Worm (Caenorhabditis elegans) whole organism, late embryonic: ENCODE data around the gene K04A8.1.

Experiments
- C08G9.2 ChIP-seq: sonication (generic microtip); optimal IDR thresholded peaks from 2 replicates; lab custom pipeline; 2016; ENCODE audit warnings: mild to moderate bottlenecking, missing genetic modification characterization, moderate library complexity, missing compliant biosample characterization
- K02D7.2 ChIP-seq: sonication (generic microtip); optimal IDR thresholded peaks from 2 replicates; lab custom pipeline; 2017; ENCODE audit warnings: mild to moderate bottlenecking, missing genetic modification characterization, missing compliant biosample characterization
- K09A11.1 ChIP-seq: sonication (generic microtip); optimal IDR thresholded peaks from 2 replicates; lab custom pipeline; 2017; ENCODE audit warnings: antibody characterized with exemption, mild to moderate bottlenecking, missing genetic modification characterization, missing compliant biosample characterization; ENCODE audit not compliant: insufficient read depth
- T23F11.4 ChIP-seq: fragments of 200-800 bp; sonication (Bioruptor generic); optimal IDR thresholded peaks from 2 replicates; lab custom pipeline; 2018; ENCODE audit warnings: mild to moderate bottlenecking, missing genetic modification characterization, missing compliant biosample characterization
- Y22D7AL.16 ChIP-seq: sonication (generic microtip); optimal IDR thresholded peaks from 2 replicates; lab custom pipeline; 2016; ENCODE audit warnings: missing genetic modification characterization, missing compliant biosample characterization
- ama-1 ChIP-seq: fragments of 150-350 bp; optimal IDR thresholded peaks from 2 replicates; lab custom pipeline; 2014
- ceh-14 ChIP-seq: sonication (generic microtip); optimal IDR thresholded peaks from 2 replicates; lab custom pipeline; 2016; ENCODE audit warnings: missing genotype, missing genetic modification characterization, missing compliant biosample characterization
- ceh-18 ChIP-seq: sonication (generic microtip); optimal IDR thresholded peaks from 2 replicates; lab custom pipeline; 2016; ENCODE audit warnings: missing genetic modification characterization, missing compliant biosample characterization
- ceh-24 ChIP-seq: sonication (generic microtip); optimal IDR thresholded peaks from 2 replicates; lab custom pipeline; 2016; ENCODE audit warnings: mild to moderate bottlenecking, missing genetic modification characterization, missing compliant biosample characterization
- ceh-31 ChIP-seq: sonication (generic microtip); optimal IDR thresholded peaks from 2 replicates; lab custom pipeline; 2016; ENCODE audit warnings: missing genetic modification characterization, missing compliant biosample characterization
- ceh-34 ChIP-seq: sonication (generic microtip); optimal IDR thresholded peaks from 2 replicates; lab custom pipeline; 2016; ENCODE audit warnings: mild to moderate bottlenecking, missing genetic modification characterization, missing compliant biosample characterization
- ceh-45 ChIP-seq: fragments of 200-800 bp; sonication (Bioruptor generic); IDR thresholded peaks from 2 replicates; pipeline ENCODE4 v1.3.6; 2022; ENCODE audit warnings: missing genetic modification reagents, missing genetic modification characterization, missing compliant biosample characterization
- ceh-48 ChIP-seq: sonication (generic microtip); optimal IDR thresholded peaks from 2 replicates; lab custom pipeline; 2016; ENCODE audit warnings: missing genetic modification characterization, inconsistent platforms, missing compliant biosample characterization
- ceh-6 ChIP-seq: fragments of 200-800 bp; sonication (Bioruptor generic); optimal IDR thresholded peaks from 2 replicates; lab custom pipeline; 2018; ENCODE audit warnings: mild to moderate bottlenecking, missing genetic modification characterization, missing compliant biosample characterization
- che-1 ChIP-seq: sonication (generic microtip); optimal IDR thresholded peaks from 2 replicates; lab custom pipeline; 2016; ENCODE audit warnings: mild to moderate bottlenecking, missing genetic modification characterization, missing compliant biosample characterization
- dve-1 ChIP-seq: sonication (generic microtip); optimal IDR thresholded peaks from 2 replicates; lab custom pipeline; 2017; ENCODE audit warnings: antibody characterized with exemption, mild to moderate bottlenecking, missing genetic modification characterization, missing compliant biosample characterization
- elt-2 ChIP-seq: sonication (generic microtip); optimal IDR thresholded peaks from 2 replicates; lab custom pipeline; 2016; ENCODE audit warnings: missing genetic modification reagents, missing genetic modification characterization, missing compliant biosample characterization
- elt-4 ChIP-seq: sonication (generic microtip); optimal IDR thresholded peaks from 2 replicates; lab custom pipeline; 2016; ENCODE audit warnings: missing genetic modification characterization, missing compliant biosample characterization
- ets-4 ChIP-seq: sonication (generic microtip); optimal IDR thresholded peaks from 2 replicates; lab custom pipeline; 2016; ENCODE audit warnings: missing genetic modification characterization, missing compliant biosample characterization
- eyg-1 ChIP-seq: sonication (generic microtip); optimal IDR thresholded peaks from 2 replicates; lab custom pipeline; 2016; ENCODE audit warnings: missing genotype, missing genetic modification characterization, missing compliant biosample characterization
- fax-1 ChIP-seq: sonication (generic microtip); optimal IDR thresholded peaks from 2 replicates; lab custom pipeline; 2016; ENCODE audit warnings: missing genotype, missing genetic modification characterization, missing compliant biosample characterization
- hlh-30 ChIP-seq: sonication (generic microtip); optimal IDR thresholded peaks from 2 replicates; lab custom pipeline; 2017; ENCODE audit warnings: antibody characterized with exemption, missing genetic modification characterization, missing compliant biosample characterization; ENCODE audit not compliant: insufficient read depth
- hlh-6 ChIP-seq: sonication (generic microtip); optimal IDR thresholded peaks from 2 replicates; lab custom pipeline; 2016; ENCODE audit warnings: missing genotype, missing genetic modification characterization, missing compliant biosample characterization
- mec-3 ChIP-seq: sonication (generic microtip); optimal IDR thresholded peaks from 2 replicates; lab custom pipeline; 2016; ENCODE audit warnings: borderline replicate concordance, missing genetic modification characterization, missing compliant biosample characterization
- nfya-1 ChIP-seq: sonication (generic microtip); optimal IDR thresholded peaks from 2 replicates; lab custom pipeline; 2017; ENCODE audit warnings: missing genetic modification characterization, mild to moderate bottlenecking, missing compliant biosample characterization, antibody characterized with exemption, moderate library complexity
- npax-4 ChIP-seq: sonication (generic microtip); optimal IDR thresholded peaks from 2 replicates; lab custom pipeline; 2016; ENCODE audit warnings: missing genetic modification characterization, missing compliant biosample characterization
- pat-9 ChIP-seq: fragments of 200-800 bp; sonication (Bioruptor generic); optimal IDR thresholded peaks from 2 replicates; lab custom pipeline; 2018; ENCODE audit warnings: mild to moderate bottlenecking, missing genetic modification characterization, moderate library complexity, missing compliant biosample characterization
- pax-1 ChIP-seq: fragments of 150-350 bp; optimal IDR thresholded peaks from 2 replicates; lab custom pipeline; 2014; ENCODE audit warnings: missing biosample characterization, missing genetic modification characterization
- rnt-1 ChIP-seq: sonication (generic microtip); optimal IDR thresholded peaks from 2 replicates; lab custom pipeline; 2016; ENCODE audit warnings: missing genetic modification characterization, missing compliant biosample characterization
- sdc-2 ChIP-seq: sonication (generic microtip); optimal IDR thresholded peaks from 2 replicates; lab custom pipeline; 2016; ENCODE audit warnings: missing genotype, missing genetic modification characterization, missing compliant biosample characterization
- syd-9 ChIP-seq: sonication (generic microtip); optimal IDR thresholded peaks from 2 replicates; lab custom pipeline; 2016; ENCODE audit warnings: mild to moderate bottlenecking, missing genetic modification characterization, moderate library complexity, missing compliant biosample characterization
- tbx-2 ChIP-seq: sonication (generic microtip); optimal IDR thresholded peaks from 2 replicates; lab custom pipeline; 2016; ENCODE audit warnings: missing genetic modification characterization, missing compliant biosample characterization
- unc-3 ChIP-seq, 2 experiments: fragments of 200-800 bp in 1 of 2; sonication (Bioruptor generic) in 1 of 2; sonication (generic microtip) in 1 of 2; conservative IDR thresholded peaks in 1 of 2; optimal IDR thresholded peaks in 1 of 2; 2 replicates each; pipeline versions ENCODE4 v1.3.6 to Lab custom; 2016 to 2022; ENCODE audit warnings: missing compliant biosample characterization in 2 of 2, missing genetic modification characterization in 2 of 2, missing genetic modification reagents in 1 of 2
- unc-42 ChIP-seq: sonication (generic microtip); optimal IDR thresholded peaks from 2 replicates; lab custom pipeline; 2016; ENCODE audit warnings: missing genotype, missing genetic modification characterization, missing compliant biosample characterization

The K04A8.1 gene

ce11 chrV:6520385-6521080 lies 45.6 kb upstream of the K04A8.1 start, which contains the start of the genes F46E10.2 and F46E10.18:
TSS of gene F46E10.2 (plus strand) at chrV:6520435.
TSS of gene F46E10.18 (plus strand) at chrV:6521030.
- TF ChIP-seq rnt-1 (no peak), ceh-31 (tag; lab: Kevin White, UChicago) (no peak), hlh-30 (tag; lab: Kevin White, UChicago) (no peak), ceh-48 (tag; lab: Kevin White, UChicago) (no peak), che-1 (tag; lab: Kevin White, UChicago) (no peak), pax-1 (tag; lab: Kevin White, UChicago) (no peak), ceh-34 (no peak), pat-9 (tag; lab: Kevin White, UChicago) (no peak), syd-9 (tag; lab: Kevin White, UChicago) (no peak), unc-3 (GFP tag; conservative IDR thresholded peaks at IDR 0.05; lab: Robert Waterston, UW) (no peak), unc-3 (tag; optimal IDR thresholded peaks at IDR 0.05; lab: Kevin White, UChicago) (no peak), dve-1 (tag; lab: Kevin White, UChicago) (no peak), npax-4 (tag; lab: Kevin White, UChicago) (no peak), fax-1 (tag; lab: Kevin White, UChicago) (no peak), tbx-2 (tag; lab: Kevin White, UChicago) (no peak), unc-42 (no peak), elt-2 (tag; lab: Kevin White, UChicago) (no peak), ceh-14 (tag; lab: Kevin White, UChicago) (no peak), eyg-1 (no peak)

- no peak for TF ChIP-seq T23F11.4 (GFP tag; lab: Kevin White, UChicago)
- TF ChIP-seq Y22D7AL.16 (tag; lab: Kevin White, UChicago), result no peak
- TF ChIP-seq elt-2 (tag; lab: Kevin White, UChicago), result peak; percentile 10
Observed at ce11 chrV:6522879-6523497, 43.1 kb upstream of the K04A8.1 start.

- TF ChIP-seq ceh-31 (tag; lab: Kevin White, UChicago) (no peak), ceh-24 (no peak), elt-2 (tag; lab: Kevin White, UChicago) (peak; percentile 43)
Observed at ce11 chrV:6524757-6525156, 41.4 kb upstream of the K04A8.1 start, which contains the start of gene acs-1. TSS of gene acs-1 (plus strand) at chrV:6524989.

- TF ChIP-seq elt-4 (tag; lab: Kevin White, UChicago) (no peak), K02D7.2 (tag; lab: Kevin White, UChicago) (no peak), ama-1 (lab: Kevin White, UChicago) (peak; percentile 6)
Observed at ce11 chrV:6533030-6533429, 33.1 kb upstream of the K04A8.1 start, which contains the start of gene hpo-26. TSS of gene hpo-26 (minus strand) at chrV:6533060.

- TF ChIP-seq ceh-45, result 0 out of 2 replicates have a peak, but pooled peaks have one; percentile 29
- TF ChIP-seq ceh-6 (GFP tag; lab: Kevin White, UChicago), result no peak
- TF ChIP-seq eyg-1, result no peak
- no peak for TF ChIP-seq che-1 (tag; lab: Kevin White, UChicago)
- no peak for TF ChIP-seq mec-3
- peak; percentile 32 for TF ChIP-seq unc-42
- TF ChIP-seq sdc-2 (tag; lab: Kevin White, UChicago), result no peak
- peak; percentile 32 for TF ChIP-seq ceh-31 (tag; lab: Kevin White, UChicago)
- peak; percentile 45 for TF ChIP-seq ceh-18 (tag; lab: Kevin White, UChicago)
- TF ChIP-seq K09A11.1 (tag; lab: Kevin White, UChicago), result no peak
- TF ChIP-seq hlh-6, result peak; percentile 3
- TF ChIP-seq nfya-1 (tag; lab: Kevin White, UChicago), result peak; percentile 13
- peak; percentile 30 for TF ChIP-seq C08G9.2 (tag; lab: Kevin White, UChicago)
- TF ChIP-seq ets-4, result no peak
- TF ChIP-seq, all 69 proteins: peak for 7
Observed at ce11 chrV:6538323-6538722, 27.8 kb upstream of the K04A8.1 start.
